Worm (Caenorhabditis elegans) whole organism, L4 larva: ENCODE measurements around the gene cpf-2.

ENCODE experiments used
- D1046.2 ChIP-seq: fragments of 200-800 bp; sonication (Bioruptor generic); IDR thresholded peaks from 2 replicates; pipeline ENCODE4 v1.3.6; 2022; ENCODE audit warnings: missing genetic modification characterization, missing compliant biosample characterization
- F37D6.2 ChIP-seq: sonication (generic microtip); optimal IDR thresholded peaks from 2 replicates; lab custom pipeline; 2016; ENCODE audit warnings: mild to moderate bottlenecking, missing genetic modification characterization, missing compliant biosample characterization
- R02D3.7 ChIP-seq: fragments of 150-350 bp; sonication (generic microtip); optimal IDR thresholded peaks from 3 replicates; lab custom pipeline; 2014; ENCODE audit warnings: missing biosample characterization, missing genetic modification characterization
- Y105C5A.15 ChIP-seq: fragments of 200-800 bp; sonication (Bioruptor generic); IDR thresholded peaks from 2 replicates; pipeline ENCODE4 v1.3.6; 2022; ENCODE audit warnings: missing genetic modification characterization, missing compliant biosample characterization
- Y48G9A.11 ChIP-seq: fragments of 200-800 bp; sonication (Bioruptor generic); IDR thresholded peaks from 2 replicates; pipeline ENCODE4 v1.3.6; 2022; ENCODE audit warnings: missing genetic modification reagents, missing genetic modification characterization, missing compliant biosample characterization
- aha-1 ChIP-seq: fragments of 150-350 bp; peaks from one replicate; lab custom pipeline; 2014; ENCODE audit warnings: missing biosample characterization, missing genetic modification characterization
- aly-2 ChIP-seq: sonication (generic microtip); optimal IDR thresholded peaks from 2 replicates; lab custom pipeline; 2018; ENCODE audit warnings: missing biosample characterization, missing genetic modification characterization
- daf-12 ChIP-seq: fragments of 150-350 bp; optimal IDR thresholded peaks from 2 replicates; lab custom pipeline; 2014; ENCODE audit warnings: missing biosample characterization, missing genetic modification reagents, missing genetic modification characterization
- dmd-6 ChIP-seq: fragments of 200-800 bp; sonication (Bioruptor generic); IDR thresholded peaks from 2 replicates; pipeline ENCODE4 v1.3.6; 2022; ENCODE audit warnings: missing genetic modification reagents, missing genetic modification characterization, missing compliant biosample characterization
- dmd-8 ChIP-seq: fragments of 200-800 bp; sonication (Bioruptor generic); IDR thresholded peaks from 2 replicates; pipeline ENCODE4 v1.3.6; 2022; ENCODE audit warnings: missing genetic modification characterization, missing compliant biosample characterization
- dmd-9 ChIP-seq: fragments of 200-800 bp; sonication (Bioruptor generic); IDR thresholded peaks from 2 replicates; pipeline ENCODE4 v1.3.6; 2022; ENCODE audit warnings: missing genetic modification reagents, missing genetic modification characterization, missing compliant biosample characterization
- duxl-1 ChIP-seq: sonication (generic microtip); optimal IDR thresholded peaks from 2 replicates; lab custom pipeline; 2016; ENCODE audit warnings: mild to moderate bottlenecking, missing genetic modification characterization, moderate library complexity, missing compliant biosample characterization; ENCODE audit not compliant: poor library complexity
- dve-1 ChIP-seq: sonication (generic microtip); optimal IDR thresholded peaks from 2 replicates; lab custom pipeline; 2017; ENCODE audit warnings: antibody characterized with exemption, mild to moderate bottlenecking, missing genetic modification characterization, missing compliant biosample characterization; ENCODE audit not compliant: insufficient read depth
- fkh-10 ChIP-seq: fragments of 150-350 bp; optimal IDR thresholded peaks from 2 replicates; lab custom pipeline; 2014; ENCODE audit warnings: missing biosample characterization, missing genetic modification reagents, missing genetic modification characterization
- fos-1 ChIP-seq: fragments of 150-350 bp; optimal IDR thresholded peaks from 2 replicates; lab custom pipeline; 2014; ENCODE audit warnings: missing biosample characterization, missing genetic modification characterization
- hlh-30 ChIP-seq: sonication (generic microtip); optimal IDR thresholded peaks from 2 replicates; lab custom pipeline; 2017; ENCODE audit warnings: antibody characterized with exemption, mild to moderate bottlenecking, missing genetic modification characterization, missing compliant biosample characterization; ENCODE audit not compliant: insufficient read depth
- hmg-1.1 ChIP-seq: fragments of 200-800 bp; sonication (Bioruptor generic); IDR thresholded peaks from 2 replicates; pipeline ENCODE4 v1.3.6; 2022; ENCODE audit warnings: missing genetic modification reagents, missing genetic modification characterization, missing compliant biosample characterization
- lim-7 ChIP-seq: fragments of 200-800 bp; sonication (Bioruptor generic); IDR thresholded peaks from 2 replicates; pipeline ENCODE4 v1.3.6; 2022; ENCODE audit warnings: missing genetic modification characterization, missing compliant biosample characterization
- lsy-2 ChIP-seq, 2 experiments: fragments of 150-350 bp in 1 of 2; sonication (generic microtip) in 1 of 2; optimal IDR thresholded peaks; 2 replicates each; lab custom pipeline; 2014 to 2017; ENCODE audit warnings: missing biosample characterization in 2 of 2, missing genetic modification characterization in 2 of 2
- madf-5 ChIP-seq, 2 experiments: fragments of 200-800 bp; sonication (Bioruptor generic); IDR thresholded peaks; 2 replicates each; pipeline ENCODE4 v1.3.6; 2022; ENCODE audit warnings: missing compliant biosample characterization in 2 of 2, missing genetic modification characterization in 2 of 2
- mdl-1 ChIP-seq, 2 experiments: fragments of 150-350 bp in 1 of 2; sonication (generic microtip) in 1 of 2; optimal IDR thresholded peaks; 2 replicates each; lab custom pipeline; 2014 to 2017; ENCODE audit warnings: missing biosample characterization in 2 of 2, missing genetic modification characterization in 2 of 2
- mdt-29 ChIP-seq: fragments of 200-800 bp; sonication (Bioruptor generic); IDR thresholded peaks from 2 replicates; pipeline ENCODE4 v1.3.6; 2022; ENCODE audit warnings: missing genetic modification reagents, missing genetic modification characterization, missing compliant biosample characterization
- mep-1 ChIP-seq: fragments of 150-350 bp; sonication (generic microtip); optimal IDR thresholded peaks from 3 replicates; lab custom pipeline; 2014; ENCODE audit warnings: missing biosample characterization, missing genetic modification characterization
- mes-2 ChIP-seq: sonication (generic microtip); optimal IDR thresholded peaks from 2 replicates; lab custom pipeline; 2016; ENCODE audit warnings: missing genotype, mild to moderate bottlenecking, missing genetic modification characterization, missing compliant biosample characterization; ENCODE audit not compliant: poor library complexity, severe bottlenecking
- mxl-2 ChIP-seq: fragments of 200-800 bp; sonication (Bioruptor generic); conservative IDR thresholded peaks from 2 replicates; pipeline ENCODE4 v1.3.6; 2022; ENCODE audit warnings: missing genetic modification reagents, missing genetic modification characterization, missing compliant biosample characterization
- nhr-10 ChIP-seq: fragments of 150-350 bp; optimal IDR thresholded peaks from 2 replicates; lab custom pipeline; 2014; ENCODE audit warnings: missing biosample characterization, missing genetic modification characterization
- nhr-11 ChIP-seq: fragments of 150-350 bp; optimal IDR thresholded peaks from 2 replicates; lab custom pipeline; 2014; ENCODE audit warnings: missing biosample characterization, missing genetic modification characterization
- nhr-28 ChIP-seq: fragments of 150-350 bp; optimal IDR thresholded peaks from 2 replicates; lab custom pipeline; 2014; ENCODE audit warnings: missing biosample characterization, missing genetic modification characterization
- nhr-42 ChIP-seq: fragments of 200-800 bp; sonication (Bioruptor generic); IDR thresholded peaks from 2 replicates; pipeline ENCODE4 v1.3.6; 2022; ENCODE audit warnings: missing genetic modification characterization, missing compliant biosample characterization
- pqm-1 ChIP-seq: sonication (generic microtip); optimal IDR thresholded peaks from 2 replicates; lab custom pipeline; 2017; ENCODE audit warnings: missing biosample characterization, missing genetic modification characterization
- rbr-2 ChIP-seq: sonication (generic microtip); optimal IDR thresholded peaks from 2 replicates; lab custom pipeline; 2016; ENCODE audit warnings: missing genotype, missing genetic modification characterization, missing compliant biosample characterization
- saeg-2 ChIP-seq: fragments of 200-800 bp; sonication (Bioruptor generic); IDR thresholded peaks from 2 replicates; pipeline ENCODE4 v1.3.6; 2022; ENCODE audit warnings: missing genetic modification reagents, missing genetic modification characterization, missing compliant biosample characterization
- snpc-1.2 ChIP-seq: fragments of 200-800 bp; sonication (Bioruptor generic); IDR thresholded peaks from 2 replicates; pipeline ENCODE4 v1.3.6; 2022; ENCODE audit warnings: missing genetic modification reagents, missing genetic modification characterization, missing compliant biosample characterization
- spr-1 ChIP-seq: sonication (generic microtip); optimal IDR thresholded peaks from 2 replicates; lab custom pipeline; 2016; ENCODE audit warnings: mild to moderate bottlenecking, missing genetic modification characterization, missing compliant biosample characterization
- unc-39 ChIP-seq: sonication (generic microtip); optimal IDR thresholded peaks from 2 replicates; lab custom pipeline; 2017; ENCODE audit warnings: missing biosample characterization, missing genetic modification characterization
- unc-62 ChIP-seq, 3 experiments: fragments of 150-350 bp in 1 of 3; sonication (generic microtip); optimal IDR thresholded peaks in 2 of 3; peaks in 1 of 3; 1 replicate in 1 of 3; 2 replicates in 2 of 3; lab custom pipeline; 2014 to 2017; ENCODE audit warnings: missing biosample characterization in 3 of 3, missing genetic modification characterization in 3 of 3, missing genetic modification reagents in 3 of 3, missing genotype in 1 of 3
- zag-1 ChIP-seq: fragments of 150-350 bp; optimal IDR thresholded peaks from 2 replicates; lab custom pipeline; 2014; ENCODE audit warnings: missing biosample characterization, missing genetic modification characterization
- zip-11 ChIP-seq: fragments of 200-800 bp; sonication (Bioruptor generic); IDR thresholded peaks from 2 replicates; pipeline ENCODE4 v1.3.6; 2022; ENCODE audit warnings: missing genetic modification characterization, missing compliant biosample characterization
- zip-2 ChIP-seq: fragments of 150-350 bp; optimal IDR thresholded peaks from 2 replicates; lab custom pipeline; 2014; ENCODE audit warnings: missing biosample characterization, missing genetic modification characterization
- ztf-7 ChIP-seq: fragments of 150-350 bp; optimal IDR thresholded peaks from 2 replicates; lab custom pipeline; 2014; ENCODE audit warnings: missing biosample characterization, missing genetic modification characterization

The cpf-2 gene

DNA sequence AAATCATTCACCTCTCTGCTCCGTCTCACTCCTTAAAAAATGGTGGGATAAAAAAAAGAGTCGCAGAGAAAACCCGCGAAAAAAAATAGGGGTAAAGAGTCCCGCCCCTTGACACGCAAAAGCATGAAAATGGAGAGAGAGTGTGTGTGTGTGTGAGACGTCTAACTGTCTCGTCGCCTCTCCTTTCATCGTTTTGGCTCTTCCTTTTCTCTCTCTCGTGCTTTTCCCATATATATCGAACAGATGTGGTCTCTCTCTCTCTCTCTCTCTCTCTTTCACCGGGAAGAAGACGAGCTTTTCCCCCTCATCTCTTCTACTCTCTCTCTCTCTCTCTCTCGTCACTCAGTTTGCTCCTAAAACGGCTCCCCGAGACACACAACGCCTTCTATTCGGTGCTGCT is 7.1 kb upstream of the cpf-2 start (continued):
- TF ChIP-seq F37D6.2 (tag; lab: Kevin White, UChicago), result peak; percentile 62
- no peak for TF ChIP-seq duxl-1 (tag; lab: Kevin White, UChicago)

DNA sequence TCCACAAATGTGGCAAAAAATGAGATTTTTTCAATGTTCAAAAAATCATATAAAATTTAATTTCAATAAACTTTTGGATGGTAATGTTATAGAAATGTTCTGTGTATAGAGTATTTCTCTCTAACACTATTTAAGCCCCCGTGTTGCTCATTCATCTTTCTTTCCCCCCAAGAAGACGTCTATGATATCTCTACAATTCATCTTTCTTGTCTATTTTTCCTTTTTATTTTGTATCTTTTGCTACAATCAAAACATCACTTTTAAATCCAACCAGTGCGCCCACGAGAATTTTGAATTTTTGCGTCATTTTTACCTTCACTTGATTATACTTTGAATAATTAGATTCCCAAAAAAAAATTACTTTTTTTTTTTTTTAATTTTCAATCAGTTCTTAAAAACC is 4.1 kb upstream of the cpf-2 start:
- TF ChIP-seq pqm-1 (tag; lab: Kevin White, UChicago) (no peak), zip-11 (GFP tag; lab: Robert Waterston, UW) (no peak), R02D3.7 (tag; lab: Kevin White, UChicago) (no peak), mdt-29 (no peak), aly-2 (tag; lab: Kevin White, UChicago) (no peak), nhr-10 (tag; lab: Kevin White, UChicago) (no peak), spr-1 (no peak), unc-62 (GFP tag; optimal IDR thresholded peaks at IDR 0.05 in 1 of 2; lab: Kevin White, UChicago) (no peak), unc-62 (tag; optimal IDR thresholded peaks at IDR 0.05; lab: Kevin White, UChicago) (no peak), hmg-1.1 (GFP tag; lab: Robert Waterston, UW) (no peak), dmd-6 (GFP tag; lab: Robert Waterston, UW) (no peak), dve-1 (tag; lab: Kevin White, UChicago) (no peak), F37D6.2 (tag; lab: Kevin White, UChicago) (no peak), nhr-11 (tag; lab: Kevin White, UChicago) (no peak), fos-1 (no peak), ztf-7 (no peak), zag-1 (tag; lab: Kevin White, UChicago) (no peak), nhr-28 (tag; lab: Kevin White, UChicago) (no peak), Y48G9A.11 (GFP tag; lab: Robert Waterston, UW) (no peak), lim-7 (GFP tag; lab: Robert Waterston, UW) (no peak)

DNA sequence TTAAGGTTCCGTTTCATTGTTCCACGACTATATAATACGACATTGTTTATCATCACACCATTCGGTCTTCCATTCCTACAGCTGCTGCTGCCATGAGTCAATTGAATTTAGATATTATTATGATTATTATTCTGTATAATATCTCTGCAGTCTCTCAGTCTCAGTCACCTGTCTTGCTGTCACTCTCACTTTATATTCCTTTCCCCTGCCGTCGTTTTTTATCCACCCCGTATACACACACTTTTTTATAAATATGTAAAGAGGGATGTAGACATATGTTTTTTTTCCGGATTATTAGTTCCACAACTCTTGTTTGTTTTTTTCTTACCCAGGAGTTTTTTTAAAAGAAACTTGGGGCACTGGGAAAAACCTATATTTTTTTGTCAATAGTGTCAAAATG is 3.5 kb upstream of the cpf-2 start:
- TF ChIP-seq hlh-30 (peak; percentile 17), unc-39 (tag; lab: Kevin White, UChicago) (no peak)

DNA sequence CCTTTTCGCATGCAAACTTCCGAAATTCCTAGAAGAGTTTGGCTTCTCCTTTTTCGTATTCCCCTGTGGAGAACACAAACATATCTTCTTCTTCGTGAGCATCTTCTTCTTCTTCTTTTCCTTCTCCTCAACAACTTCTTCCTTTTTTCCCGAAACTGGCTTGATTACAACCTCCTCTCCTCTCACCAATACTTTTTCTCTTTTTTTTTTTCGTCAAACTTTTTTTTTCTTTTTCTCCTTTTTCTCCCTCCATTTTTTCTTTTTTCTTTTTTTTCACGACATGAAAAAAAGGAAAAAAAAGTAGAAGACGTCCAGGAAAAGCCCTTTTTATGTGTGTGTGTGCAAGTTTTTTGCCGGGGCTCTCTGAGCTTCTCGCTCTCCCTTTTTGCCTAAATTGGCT is 2.2 kb upstream of the cpf-2 start:
- TF ChIP-seq zip-2 (tag; lab: Kevin White, UChicago) (no peak), mep-1 (tag; lab: Kevin White, UChicago) (peak; percentile 34), madf-5 (GFP tag; IDR thresholded peaks at IDR 0.05; lab: Robert Waterston, UW) (no peak), aha-1 (tag; lab: Kevin White, UChicago) (peak; percentile 48), dmd-9 (GFP tag; lab: Robert Waterston, UW) (no peak), unc-62 (GFP tag; optimal IDR thresholded peaks at IDR 0.05 in 1 of 2; lab: Kevin White, UChicago) (peak in 1 of 2 experiments; percentile 97), unc-62 (tag; optimal IDR thresholded peaks at IDR 0.05; lab: Kevin White, UChicago) (no peak), dmd-8 (no peak), daf-12 (tag; lab: Kevin White, UChicago) (no peak), rbr-2 (tag; lab: Kevin White, UChicago) (peak; percentile 19), saeg-2 (no peak), D1046.2 (GFP tag; lab: Robert Waterston, UW) (no peak), hmg-1.1 (GFP tag; lab: Robert Waterston, UW) (peak; percentile 14; the same call in 1 of the 2 replicates), lsy-2 (tag; optimal IDR thresholded peaks at IDR 0.05; lab: Kevin White, UChicago) (peak in 1 of 2 experiments; percentile 57), mxl-2 (GFP tag; lab: Robert Waterston, UW) (no peak), snpc-1.2 (no peak), mdl-1 (tag; optimal IDR thresholded peaks at IDR 0.05; lab: Kevin White, UChicago) (peak in 1 of 2 experiments; percentile 10), nhr-42 (GFP tag; lab: Robert Waterston, UW) (no peak), fkh-10 (peak; percentile 53), mes-2 (peak; percentile 17), Y48G9A.11 (GFP tag; lab: Robert Waterston, UW) (no peak), F37D6.2 (tag; lab: Kevin White, UChicago) (peak; percentile 3), Y105C5A.15 (no peak)
- TF ChIP-seq, all 104 proteins: peak for 10
